Worm (Caenorhabditis elegans) whole organism, midembryonic: ENCODE results near the gene D1022.9.

ENCODE experiments used
- T22C8.4 ChIP-seq: fragments of 200-800 bp; sonication (Bioruptor generic); IDR thresholded peaks from 2 replicates; pipeline ENCODE4 v1.3.6; 2022; ENCODE audit warnings: missing genetic modification characterization, missing compliant biosample characterization
- flt-1 ChIP-seq: fragments of 200-800 bp; sonication (Bioruptor generic); IDR thresholded peaks from 2 replicates; pipeline ENCODE4 v1.3.6; 2022; ENCODE audit warnings: missing genetic modification characterization, missing compliant biosample characterization
- med-1 ChIP-seq: sonication (generic microtip); optimal IDR thresholded peaks from 2 replicates; lab custom pipeline; 2017; ENCODE audit warnings: missing genetic modification characterization, mild to moderate bottlenecking, missing compliant biosample characterization, antibody characterized with exemption, missing genetic modification reagents; ENCODE audit not compliant: insufficient read depth
- ref-1 ChIP-seq: fragments of 200-800 bp; sonication (Bioruptor generic); conservative IDR thresholded peaks from 2 replicates; pipeline ENCODE4 v1.3.6; 2022; ENCODE audit warnings: missing genetic modification reagents, missing genetic modification characterization, missing compliant biosample characterization
- tab-1 ChIP-seq: fragments of 200-800 bp; sonication (Bioruptor generic); IDR thresholded peaks from 2 replicates; pipeline ENCODE4 v1.3.6; 2022; ENCODE audit warnings: missing genetic modification characterization, missing compliant biosample characterization
- ztf-29 ChIP-seq: fragments of 200-800 bp; sonication (Bioruptor generic); IDR thresholded peaks from 2 replicates; pipeline ENCODE4 v1.3.6; 2022; ENCODE audit warnings: missing genetic modification reagents, missing genetic modification characterization, missing compliant biosample characterization

- no peak for TF ChIP-seq tab-1 (GFP tag; lab: Robert Waterston, UW)
- TF ChIP-seq ref-1 (GFP tag; lab: Robert Waterston, UW) = no peak
- TF ChIP-seq T22C8.4 (GFP tag; lab: Robert Waterston, UW) = no peak
- no peak for TF ChIP-seq flt-1
- no peak for TF ChIP-seq med-1
- no peak for TF ChIP-seq ztf-29 (GFP tag; lab: Robert Waterston, UW)
Measured at ce11 chrII:7525458-7525857, 36.0 kb upstream of the D1022.9 start, which contains the start of the genes ZK1290.7 and rnh-1.1.
